Worm (Caenorhabditis elegans) whole organism, L3 larva: Measurements from ENCODE around the gene F34H10.4.

Experiments
- nhr-43 ChIP-seq: sonication (generic microtip); optimal IDR thresholded peaks from 2 replicates; lab custom pipeline; 2016; ENCODE audit warnings: mild to moderate bottlenecking, missing genetic modification characterization, missing compliant biosample characterization; ENCODE audit not compliant: poor library complexity, severe bottlenecking
- unc-39 ChIP-seq: sonication (generic microtip); optimal IDR thresholded peaks from 4 replicates; lab custom pipeline; 2017; ENCODE audit warnings: missing biosample characterization, missing genetic modification characterization
- zag-1 ChIP-seq: fragments of 150-350 bp; optimal IDR thresholded peaks from 2 replicates; lab custom pipeline; 2014; ENCODE audit warnings: missing biosample characterization, missing genetic modification characterization

DNA sequence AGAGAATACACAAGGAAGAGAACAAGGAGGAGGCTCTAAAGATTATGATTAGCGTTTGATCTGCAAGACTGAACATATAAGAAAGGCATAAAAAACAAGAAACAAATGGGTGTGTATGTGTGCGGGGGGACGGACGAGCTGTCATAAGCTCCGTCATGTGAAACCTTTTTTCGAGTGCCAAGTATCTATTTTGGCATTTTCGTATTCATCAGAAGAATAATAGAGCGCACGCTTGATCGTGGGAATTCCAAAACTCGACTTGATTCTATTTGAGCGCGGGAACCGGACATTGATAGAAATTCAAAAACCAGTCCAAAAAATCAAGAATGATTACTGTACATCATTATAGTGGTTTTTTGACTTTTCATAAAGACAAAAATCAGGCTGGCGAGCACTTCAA lies 8.4 kb downstream of the F34H10.4 start:
- TF ChIP-seq nhr-43 (tag; lab: Kevin White, UChicago), result no peak
- TF ChIP-seq zag-1 (tag; lab: Kevin White, UChicago), result no peak
- TF ChIP-seq unc-39, result no peak
